Fruit fly (Drosophila melanogaster) whole organism, wandering third instar larva: Measurements from ENCODE around the gene Ccp84Ac.

Source experiments
- Abd-B ChIP-seq: fragments of >200 bp; optimal IDR thresholded peaks from 2 replicates; lab custom pipeline; 2017; ENCODE audit warnings: missing biosample characterization, missing genetic modification characterization
- CG32264 ChIP-seq: fragments of 200-800 bp; sonication (Bioruptor generic); optimal IDR thresholded peaks from 2 replicates; lab custom pipeline; 2016; ENCODE audit warnings: missing biosample characterization, missing genetic modification characterization
- GATAd ChIP-seq: sonication (Bioruptor generic); optimal IDR thresholded peaks from 2 replicates; lab custom pipeline; 2016; ENCODE audit warnings: missing biosample characterization, missing genetic modification characterization
- Hr83 ChIP-seq: fragments of 200-300 bp; sonication (Bioruptor generic); optimal IDR thresholded peaks from 2 replicates; lab custom pipeline; 2016; ENCODE audit warnings: missing biosample characterization, mild to moderate bottlenecking, missing genetic modification characterization, moderate library complexity; ENCODE audit not compliant: poor library complexity, severe bottlenecking
- N ChIP-seq: fragments of >200 bp; optimal IDR thresholded peaks from 2 replicates; lab custom pipeline; 2018; ENCODE audit warnings: missing biosample characterization, missing external identifiers, missing genetic modification characterization
- br ChIP-seq: fragments of 200-800 bp; sonication (Bioruptor generic); optimal IDR thresholded peaks from 2 replicates; lab custom pipeline; 2016; ENCODE audit warnings: missing biosample characterization, missing genetic modification characterization
- foxo ChIP-seq, 2 experiments: fragments of 200-800 bp; sonication (Bioruptor generic); optimal IDR thresholded peaks; 2 replicates in 1 of 2; 3 replicates in 1 of 2; lab custom pipeline; 2016 to 2017; ENCODE audit warnings: missing biosample characterization in 2 of 2, missing genetic modification characterization in 2 of 2
- pan ChIP-seq: fragments of >200 bp; optimal IDR thresholded peaks from 2 replicates; lab custom pipeline; 2017

DNA sequence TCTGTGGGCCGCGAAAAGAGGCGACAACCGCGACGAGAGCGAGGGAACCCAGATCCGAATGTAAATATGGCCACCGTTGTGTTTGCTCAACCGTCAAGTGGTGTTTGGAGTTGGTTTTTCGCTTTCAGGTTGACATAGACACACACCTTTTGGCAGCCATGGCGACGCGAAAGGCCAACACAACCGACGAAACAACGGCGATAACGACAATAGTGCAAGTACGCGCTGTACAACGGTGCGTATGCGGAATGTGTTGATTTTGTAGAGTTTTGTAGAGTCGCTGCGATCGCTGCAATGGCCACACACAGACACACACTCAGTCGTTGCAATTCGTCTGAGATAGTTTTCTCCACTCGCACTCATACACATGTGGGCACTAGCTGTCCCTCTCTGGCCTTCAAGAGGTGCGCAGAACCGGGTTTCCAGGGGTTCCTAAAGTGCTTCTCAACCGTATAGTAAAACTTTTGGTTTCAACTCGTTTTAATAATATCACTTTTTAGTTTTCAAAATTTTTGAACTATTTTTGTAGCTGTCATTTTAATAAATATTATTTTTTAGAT lies 45.4 kb upstream of the Ccp84Ac start:
- TF ChIP-seq br (GFP tag; lab: Kevin White, UChicago) (no peak), foxo (GFP tag; optimal IDR thresholded peaks at IDR 0.05; lab: Kevin White, UChicago) (no peak), Abd-B (no peak), pan (lab: Kevin White, UChicago) (no peak), Hr83 (GFP tag; lab: Kevin White, UChicago) (no peak), N (no peak), GATAd (GFP tag; lab: Kevin White, UChicago) (no peak), CG32264 (GFP tag; lab: Kevin White, UChicago) (no peak)
